Fruit fly (Drosophila melanogaster) whole organism, embryonic: ENCODE measurements around the gene CG7627.

Experiments
- Ada2b ChIP-seq: fragments of 200-800 bp; sonication (Bioruptor generic); IDR thresholded peaks from 2 replicates; pipeline ENCODE4 v1.3.6; 2022; ENCODE audit warnings: missing biosample characterization, missing genetic modification characterization
- Adf1 ChIP-seq: fragments of 200-800 bp; sonication (Bioruptor generic); IDR thresholded peaks from 2 replicates; pipeline ENCODE4 v1.3.6; 2022; ENCODE audit warnings: missing biosample characterization, missing genetic modification characterization
- CG10321 ChIP-seq: fragments of 200-800 bp; sonication (Bioruptor generic); IDR thresholded peaks from 2 replicates; pipeline ENCODE4 v1.3.6; 2022; ENCODE audit warnings: missing biosample characterization, missing genetic modification characterization
- CG10543 ChIP-seq: fragments of 200-800 bp; sonication (Bioruptor generic); optimal IDR thresholded peaks from 3 replicates; lab custom pipeline; 2017; ENCODE audit warnings: missing biosample characterization, mild to moderate bottlenecking, missing genetic modification characterization, moderate library complexity
- CG11695 ChIP-seq: fragments of 200-800 bp; sonication (Bioruptor generic); IDR thresholded peaks from 3 replicates; pipeline ENCODE4 v1.3.6; 2022; ENCODE audit warnings: missing biosample characterization, missing genetic modification characterization
- CG12942 ChIP-seq: fragments of 200-800 bp; sonication (Bioruptor generic); optimal IDR thresholded peaks from 3 replicates; lab custom pipeline; 2016; ENCODE audit warnings: missing biosample characterization, missing genetic modification characterization
- CG13287 ChIP-seq: fragments of 200-800 bp; sonication (Bioruptor generic); IDR thresholded peaks from 2 replicates; pipeline ENCODE4 v1.3.6; 2022; ENCODE audit warnings: missing biosample characterization, missing genetic modification characterization; ENCODE audit not compliant: partially characterized antibody
- CG15011 ChIP-seq: fragments of 200-800 bp; sonication (Bioruptor generic); optimal IDR thresholded peaks from 3 replicates; lab custom pipeline; 2018; ENCODE audit warnings: missing biosample characterization, mild to moderate bottlenecking, missing genetic modification characterization
- CG15479 ChIP-seq: fragments of 200-800 bp; sonication (Bioruptor generic); optimal IDR thresholded peaks from 3 replicates; lab custom pipeline; 2019; ENCODE audit warnings: missing biosample characterization, mild to moderate bottlenecking, missing genetic modification characterization, moderate library complexity
- CG1832 ChIP-seq: fragments of 200-800 bp; sonication (Bioruptor generic); optimal IDR thresholded peaks from 2 replicates; lab custom pipeline; 2017; ENCODE audit warnings: missing biosample characterization, mild to moderate bottlenecking, missing genetic modification characterization, inconsistent platforms
- CG31224 ChIP-seq: fragments of 200-800 bp; sonication (Bioruptor generic); IDR thresholded peaks from 2 replicates; pipeline ENCODE4 v1.3.6; 2022; ENCODE audit warnings: missing biosample characterization, missing genetic modification characterization
- CG3163 ChIP-seq: fragments of 200-800 bp; sonication (Bioruptor generic); optimal IDR thresholded peaks from 3 replicates; lab custom pipeline; 2016; ENCODE audit warnings: missing biosample characterization, missing genetic modification characterization
- CG34376 ChIP-seq: fragments of 200-800 bp; sonication (Bioruptor generic); optimal IDR thresholded peaks from 2 replicates; lab custom pipeline; 2018; ENCODE audit warnings: missing biosample characterization, mild to moderate bottlenecking, missing genetic modification characterization
- CG7745 ChIP-seq: fragments of 200-800 bp; sonication (Bioruptor generic); optimal IDR thresholded peaks from 2 replicates; lab custom pipeline; 2018; ENCODE audit warnings: missing biosample characterization, mild to moderate bottlenecking, missing genetic modification characterization, moderate library complexity
- CG7928 ChIP-seq: fragments of 200-800 bp; sonication (Bioruptor generic); optimal IDR thresholded peaks from 2 replicates; lab custom pipeline; 2017; ENCODE audit warnings: missing biosample characterization, mild to moderate bottlenecking, missing genetic modification characterization
- CG8388 ChIP-seq: fragments of 200-800 bp; sonication (Bioruptor generic); optimal IDR thresholded peaks from 2 replicates; lab custom pipeline; 2019; ENCODE audit warnings: missing biosample characterization, mild to moderate bottlenecking, missing genetic modification characterization, moderate library complexity
- CG8478 ChIP-seq: fragments of >200 bp; optimal IDR thresholded peaks from 2 replicates; lab custom pipeline; 2018
- CTCF ChIP-seq: fragments of 200-800 bp; sonication (Bioruptor generic); optimal IDR thresholded peaks from 2 replicates; lab custom pipeline; 2017; ENCODE audit warnings: missing biosample characterization, mild to moderate bottlenecking, missing genetic modification characterization, moderate library complexity
- Dll ChIP-seq: fragments of 200-800 bp; sonication (Bioruptor generic); IDR thresholded peaks from 4 replicates; pipeline ENCODE4 v1.3.6; 2022; ENCODE audit warnings: missing biosample characterization, missing genetic modification characterization; ENCODE audit not compliant: partially characterized antibody
- Hr51 ChIP-seq, 2 experiments: fragments of 200-800 bp; sonication (Bioruptor generic); optimal IDR thresholded peaks; 2 replicates in 1 of 2; 3 replicates in 1 of 2; lab custom pipeline; 2016 to 2018; ENCODE audit warnings: missing biosample characterization in 2 of 2, missing genetic modification characterization in 2 of 2, mild to moderate bottlenecking in 1 of 2, moderate library complexity in 1 of 2
- Lpt ChIP-seq: fragments of >200 bp; optimal IDR thresholded peaks from 2 replicates; lab custom pipeline; 2018; ENCODE audit warnings: missing biosample characterization, missing genetic modification characterization
- Med ChIP-seq: fragments of 200-800 bp; sonication (Bioruptor generic); peaks from one replicate; lab custom pipeline; 2016; ENCODE audit warnings: missing biosample characterization, missing genetic modification characterization, mild to moderate bottlenecking, inconsistent platforms, moderate library complexity
- NfI ChIP-seq: fragments of 200-800 bp; sonication (Bioruptor generic); optimal IDR thresholded peaks from 3 replicates; lab custom pipeline; 2018; ENCODE audit warnings: missing biosample characterization, mild to moderate bottlenecking, missing genetic modification characterization, moderate library complexity
- Trl ChIP-seq, 3 experiments: fragments of >200 bp in 2 of 3; fragments of 200-800 bp in 1 of 3; sonication (Bioruptor generic) in 1 of 3; optimal IDR thresholded peaks; 2 replicates in 1 of 3; 3 replicates in 2 of 3; lab custom pipeline; 2016 to 2017; ENCODE audit warnings: missing biosample characterization in 1 of 3, missing genetic modification characterization in 1 of 3
- bcd ChIP-seq: fragments of 200-800 bp; sonication (Bioruptor generic); optimal IDR thresholded peaks from 2 replicates; lab custom pipeline; 2017; ENCODE audit warnings: missing biosample characterization, mild to moderate bottlenecking, missing genetic modification characterization
- cato ChIP-seq: fragments of 200-800 bp; sonication (Bioruptor generic); optimal IDR thresholded peaks from 2 replicates; lab custom pipeline; 2016; ENCODE audit warnings: missing biosample characterization, missing genetic modification characterization, borderline replicate concordance
- chif ChIP-seq, 2 experiments: fragments of 200-800 bp; sonication (Bioruptor generic); optimal IDR thresholded peaks; 3 replicates each; lab custom pipeline; 2016; ENCODE audit warnings: missing biosample characterization in 2 of 2, missing genetic modification characterization in 2 of 2
- exex ChIP-seq: fragments of 200-800 bp; sonication (Bioruptor generic); optimal IDR thresholded peaks from 4 replicates; lab custom pipeline; 2018; ENCODE audit warnings: missing biosample characterization, mild to moderate bottlenecking, missing genetic modification characterization, moderate library complexity
- h ChIP-seq: fragments of >200 bp; optimal IDR thresholded peaks from 2 replicates; lab custom pipeline; 2017
- insv ChIP-seq, 2 experiments: fragments of 200-800 bp; sonication (Bioruptor generic); optimal IDR thresholded peaks; 3 replicates each; lab custom pipeline; 2016 to 2018; ENCODE audit warnings: missing biosample characterization in 2 of 2, missing genetic modification characterization in 2 of 2
- kay ChIP-seq: fragments of 200-800 bp; sonication (Bioruptor generic); optimal IDR thresholded peaks from 2 replicates; lab custom pipeline; 2016; ENCODE audit warnings: missing biosample characterization, missing genetic modification characterization
- kni ChIP-seq: fragments of 200-800 bp; sonication (Bioruptor generic); optimal IDR thresholded peaks from 3 replicates; lab custom pipeline; 2017; ENCODE audit warnings: mild to moderate bottlenecking, missing biosample characterization, missing genetic modification reagents, missing genetic modification characterization
- knrl ChIP-seq: fragments of 200-800 bp; sonication (Bioruptor generic); IDR thresholded peaks from 3 replicates; pipeline ENCODE4 v1.3.6; 2022; ENCODE audit warnings: missing biosample characterization, missing genetic modification characterization; ENCODE audit not compliant: partially characterized antibody
- sd ChIP-seq: fragments of 200-800 bp; sonication (Bioruptor generic); optimal IDR thresholded peaks from 3 replicates; lab custom pipeline; 2018; ENCODE audit warnings: missing biosample characterization, mild to moderate bottlenecking, missing genetic modification characterization, moderate library complexity
- stc ChIP-seq: fragments of 200-800 bp; sonication (Bioruptor generic); IDR thresholded peaks from 2 replicates; pipeline ENCODE4 v1.3.6; 2022; ENCODE audit warnings: missing biosample characterization, missing genetic modification characterization
- usp ChIP-seq: fragments of >200 bp; optimal IDR thresholded peaks from 2 replicates; lab custom pipeline; 2017; ENCODE audit warnings: missing biosample characterization, missing genetic modification characterization
- vvl ChIP-seq: fragments of 200-800 bp; sonication (Bioruptor generic); IDR thresholded peaks from 2 replicates; pipeline ENCODE4 v1.3.6; 2022; ENCODE audit warnings: missing biosample characterization, missing genetic modification characterization
- z ChIP-seq: fragments of 200-800 bp; sonication (Bioruptor generic); IDR thresholded peaks from 3 replicates; pipeline ENCODE4 v1.3.6; 2022; ENCODE audit warnings: missing biosample characterization, missing genetic modification characterization
- zf30C ChIP-seq: fragments of 200-800 bp; sonication (Bioruptor generic); optimal IDR thresholded peaks from 3 replicates; lab custom pipeline; 2018; ENCODE audit warnings: missing biosample characterization, mild to moderate bottlenecking, missing genetic modification characterization
- zfh1 ChIP-seq: fragments of 200-800 bp; sonication (Bioruptor generic); IDR thresholded peaks from 3 replicates; pipeline ENCODE4 v1.3.6; 2022; ENCODE audit warnings: missing biosample characterization, missing genetic modification characterization

The CG7627 gene

dm6 chr2L:8350560-8351171 is 11.6 kb downstream of the CG7627 start (continued):
- no peak for TF ChIP-seq cato
- TF ChIP-seq CG12942 (GFP tag; lab: Kevin White, UChicago): no peak
- TF ChIP-seq CG10543 (GFP tag; lab: Kevin White, UChicago): peak; percentile 51
- TF ChIP-seq CG13287 (GFP tag; lab: Robert Waterston, UW): no peak
- no peak for TF ChIP-seq CG8478 (lab: Kevin White, UChicago)
- no peak for TF ChIP-seq Dll
- TF ChIP-seq Hr51 (GFP tag; optimal IDR thresholded peaks at IDR 0.05; lab: Kevin White, UChicago): peak in 1 of 2 experiments; percentile 26
- no peak for TF ChIP-seq knrl
- no peak for TF ChIP-seq Lpt (GFP tag; lab: Kevin White, UChicago)
- TF ChIP-seq kay: no peak
- TF ChIP-seq zf30C (GFP tag; lab: Kevin White, UChicago): no peak
- peak; percentile 12; the same call in 1 of the 2 replicates for TF ChIP-seq Ada2b (GFP tag; lab: Robert Waterston, UW)
- peak; percentile 2 for TF ChIP-seq NfI (GFP tag; lab: Kevin White, UChicago)
- peak; percentile 57 for TF ChIP-seq CG34376 (GFP tag; lab: Kevin White, UChicago)
- TF ChIP-seq CG31224: no peak
- TF ChIP-seq zfh1 (GFP tag; lab: Robert Waterston, UW): no peak
- TF ChIP-seq z (GFP tag; lab: Robert Waterston, UW): no peak
- no peak for TF ChIP-seq CTCF (GFP tag; lab: Kevin White, UChicago)
- peak; percentile 8 for TF ChIP-seq CG8388

- TF ChIP-seq CG7745: peak; percentile 44
- no peak for TF ChIP-seq bcd
- peak; percentile 30; the same call in 1 of the 2 replicates for TF ChIP-seq stc (GFP tag; lab: Robert Waterston, UW)
- TF ChIP-seq CG11695: no peak
- TF ChIP-seq vvl: 0 out of 2 replicates have a peak, but pooled peaks have one; percentile 26
- no peak for TF ChIP-seq chif (GFP tag; optimal IDR thresholded peaks at IDR 0.05; lab: Kevin White, UChicago)
- TF ChIP-seq insv (GFP tag; optimal IDR thresholded peaks at IDR 0.05; lab: Kevin White, UChicago): no peak
- TF ChIP-seq CG15479 (GFP tag; lab: Kevin White, UChicago): no peak
- TF ChIP-seq CG1832 (GFP tag; lab: Kevin White, UChicago): peak; percentile 65
- no peak for TF ChIP-seq usp (GFP tag; lab: Kevin White, UChicago)
- no peak for TF ChIP-seq kni (GFP tag; lab: Kevin White, UChicago)
- peak; percentile 60 to 65 for TF ChIP-seq Trl (optimal IDR thresholded peaks at IDR 0.05; lab: Kevin White, UChicago)
- no peak for TF ChIP-seq Trl (GFP tag; optimal IDR thresholded peaks at IDR 0.05; lab: Kevin White, UChicago)
- TF ChIP-seq CG7928 (GFP tag; lab: Kevin White, UChicago): no peak
- TF ChIP-seq CG10321: peak; percentile 46; the same call in 1 of the 2 replicates
- TF ChIP-seq CG3163 (GFP tag; lab: Kevin White, UChicago): peak; percentile 94
- TF ChIP-seq Med: peak; percentile 58
- TF ChIP-seq h: no peak
- no peak for TF ChIP-seq CG15011 (GFP tag; lab: Kevin White, UChicago)
- peak; percentile 48 for TF ChIP-seq exex (tag; lab: Kevin White, UChicago)
- TF ChIP-seq sd (tag; lab: Kevin White, UChicago): peak; percentile 20
- peak; percentile 82 for TF ChIP-seq Adf1
These were observed 16.0 kb downstream of the CG7627 start, which contains the start of gene CG7778 for dm6 chr2L:8346260-8346659. Gene CG7778, plus strand, starts transcription at chr2L:8346620.
